Fruit fly (Drosophila melanogaster) whole organism, adult: ENCODE data around the gene Sfp84E.

Experiments
- CG11617 ChIP-seq: fragments of 200-800 bp; sonication (Bioruptor generic); optimal IDR thresholded peaks from 2 replicates; lab custom pipeline; 2017; ENCODE audit warnings: mild to moderate bottlenecking, missing biosample characterization, missing genetic modification reagents, missing genetic modification characterization
- CG12768 ChIP-seq: fragments of 200-800 bp; sonication (Bioruptor generic); optimal IDR thresholded peaks from 2 replicates; lab custom pipeline; 2017; ENCODE audit warnings: missing biosample characterization, missing genetic modification characterization, mild to moderate bottlenecking, moderate library complexity, missing genetic modification reagents
- CG14711 ChIP-seq: fragments of 200-800 bp; sonication (Bioruptor generic); optimal IDR thresholded peaks from 2 replicates; lab custom pipeline; 2018; ENCODE audit warnings: missing biosample characterization, mild to moderate bottlenecking, missing genetic modification characterization, moderate library complexity
- CG1620 ChIP-seq: fragments of 200-800 bp; sonication (Bioruptor generic); optimal IDR thresholded peaks from 2 replicates; lab custom pipeline; 2016; ENCODE audit warnings: missing biosample characterization, missing genetic modification characterization
- CG33017 ChIP-seq: fragments of 200-800 bp; sonication (Bioruptor generic); optimal IDR thresholded peaks from 2 replicates; lab custom pipeline; 2018; ENCODE audit warnings: missing biosample characterization, mild to moderate bottlenecking, missing genetic modification characterization, moderate library complexity
- CG5204 ChIP-seq: fragments of 200-800 bp; sonication (Bioruptor generic); optimal IDR thresholded peaks from 2 replicates; lab custom pipeline; 2016; ENCODE audit warnings: missing biosample characterization, missing genetic modification characterization
- CG7045 ChIP-seq: fragments of 200-800 bp; sonication (Bioruptor generic); optimal IDR thresholded peaks from 2 replicates; lab custom pipeline; 2017; ENCODE audit warnings: missing biosample characterization, mild to moderate bottlenecking, missing genetic modification characterization
- CG7101 ChIP-seq: fragments of 200-800 bp; sonication (Bioruptor generic); optimal IDR thresholded peaks from 2 replicates; lab custom pipeline; 2018; ENCODE audit warnings: missing biosample characterization, mild to moderate bottlenecking, missing genetic modification characterization, moderate library complexity
- Clk ChIP-seq: fragments of 200-800 bp; sonication (Bioruptor generic); optimal IDR thresholded peaks from 2 replicates; lab custom pipeline; 2017; ENCODE audit warnings: missing biosample characterization, missing genetic modification characterization
- Crg-1 ChIP-seq: fragments of 200-800 bp; sonication (Bioruptor generic); optimal IDR thresholded peaks from 2 replicates; lab custom pipeline; 2016; ENCODE audit warnings: missing biosample characterization, missing genetic modification characterization
- Hr96 ChIP-seq: fragments of 200-800 bp; sonication (Bioruptor generic); optimal IDR thresholded peaks from 2 replicates; lab custom pipeline; 2016; ENCODE audit warnings: missing biosample characterization, missing genetic modification characterization
- Mnt ChIP-seq: fragments of 200-800 bp; sonication (Bioruptor generic); optimal IDR thresholded peaks from 2 replicates; lab custom pipeline; 2016; ENCODE audit warnings: missing biosample characterization, mild to moderate bottlenecking, missing genetic modification characterization
- bab1 ChIP-seq: fragments of 200-800 bp; sonication (Bioruptor generic); optimal IDR thresholded peaks from 3 replicates; lab custom pipeline; 2019; ENCODE audit warnings: missing biosample characterization, mild to moderate bottlenecking, missing genetic modification characterization, moderate library complexity
- cic ChIP-seq: fragments of 200-800 bp; sonication (Bioruptor generic); optimal IDR thresholded peaks from 2 replicates; lab custom pipeline; 2017; ENCODE audit warnings: missing biosample characterization, mild to moderate bottlenecking, missing genetic modification characterization, moderate library complexity
- cnc ChIP-seq, 2 experiments: fragments of >200 bp; optimal IDR thresholded peaks; 2 replicates each; lab custom pipeline; 2017
- kay ChIP-seq: fragments of 200-800 bp; sonication (Bioruptor generic); peaks from one replicate; lab custom pipeline; 2016; ENCODE audit warnings: missing biosample characterization, missing genetic modification characterization, borderline replicate concordance
- ovo ChIP-seq: fragments of 200-800 bp; sonication (Bioruptor generic); optimal IDR thresholded peaks from 2 replicates; lab custom pipeline; 2016; ENCODE audit warnings: missing biosample characterization, missing genetic modification characterization
- pad ChIP-seq: fragments of 200-800 bp; sonication (Bioruptor generic); optimal IDR thresholded peaks from 3 replicates; lab custom pipeline; 2017; ENCODE audit warnings: missing biosample characterization, missing genetic modification characterization, mild to moderate bottlenecking, moderate library complexity, missing genetic modification reagents
- tj ChIP-seq: fragments of 200-800 bp; sonication (Bioruptor generic); optimal IDR thresholded peaks from 3 replicates; lab custom pipeline; 2017; ENCODE audit warnings: missing biosample characterization, mild to moderate bottlenecking, missing genetic modification characterization, moderate library complexity
- toe ChIP-seq: fragments of 200-800 bp; sonication (Bioruptor generic); optimal IDR thresholded peaks from 2 replicates; lab custom pipeline; 2016; ENCODE audit warnings: missing biosample characterization, missing genetic modification characterization

Gene Sfp84E

dm6 chr3R:7947349-7947748, 32.8 kb downstream of the Sfp84E start:
- TF ChIP-seq CG7101 (tag; lab: Kevin White, UChicago) (peak; percentile 5), Crg-1 (no peak), Mnt (GFP tag; lab: Kevin White, UChicago) (peak; percentile 96), Hr96 (GFP tag; lab: Kevin White, UChicago) (peak; percentile 44), tj (GFP tag; lab: Kevin White, UChicago) (peak; percentile 80), CG1620 (GFP tag; lab: Kevin White, UChicago) (no peak), ovo (GFP tag; lab: Kevin White, UChicago) (no peak), CG12768 (GFP tag; lab: Kevin White, UChicago) (peak; percentile 83), CG7045 (peak; percentile 4), kay (GFP tag; lab: Kevin White, UChicago) (peak; percentile 97), pad (GFP tag; lab: Kevin White, UChicago) (peak; percentile 28), toe (GFP tag; lab: Kevin White, UChicago) (peak; percentile 41), CG11617 (peak; percentile 24), CG33017 (tag; lab: Kevin White, UChicago) (peak; percentile 40), cic (GFP tag; lab: Kevin White, UChicago) (peak; percentile 92), CG5204 (GFP tag; lab: Kevin White, UChicago) (no peak), Clk (GFP tag; lab: Kevin White, UChicago) (peak; percentile 52), bab1 (GFP tag; lab: Kevin White, UChicago) (peak; percentile 50), CG14711 (tag; lab: Kevin White, UChicago) (peak; percentile 18), cnc (optimal IDR thresholded peaks at IDR 0.05; lab: Kevin White, UChicago) (no peak)

dm6 chr3R:7944699-7945349, 35.3 kb downstream of the Sfp84E start:
- TF ChIP-seq CG33017 (tag; lab: Kevin White, UChicago) (peak; percentile 68), Crg-1 (no peak), Clk (GFP tag; lab: Kevin White, UChicago) (no peak), tj (GFP tag; lab: Kevin White, UChicago) (peak; percentile 51), CG1620 (GFP tag; lab: Kevin White, UChicago) (no peak), CG14711 (tag; lab: Kevin White, UChicago) (peak; percentile 85), CG11617 (peak; percentile 80), CG7101 (tag; lab: Kevin White, UChicago) (peak; percentile 64), CG12768 (GFP tag; lab: Kevin White, UChicago) (peak; percentile 65), CG5204 (GFP tag; lab: Kevin White, UChicago) (peak; percentile 68), cnc (optimal IDR thresholded peaks at IDR 0.05; lab: Kevin White, UChicago) (peak in 1 of 2 experiments; percentile 14), Hr96 (GFP tag; lab: Kevin White, UChicago) (peak; percentile 26), cic (GFP tag; lab: Kevin White, UChicago) (peak; percentile 15), pad (GFP tag; lab: Kevin White, UChicago) (peak; percentile 16), Mnt (GFP tag; lab: Kevin White, UChicago) (peak; percentile 46), CG7045 (peak; percentile 5)

- TF ChIP-seq Crg-1 (no peak), toe (GFP tag; lab: Kevin White, UChicago) (no peak), ovo (GFP tag; lab: Kevin White, UChicago) (no peak), CG1620 (GFP tag; lab: Kevin White, UChicago) (no peak), tj (GFP tag; lab: Kevin White, UChicago) (no peak), Hr96 (GFP tag; lab: Kevin White, UChicago) (no peak), Clk (GFP tag; lab: Kevin White, UChicago) (no peak), cic (GFP tag; lab: Kevin White, UChicago) (no peak), CG7101 (tag; lab: Kevin White, UChicago) (no peak), CG5204 (GFP tag; lab: Kevin White, UChicago) (no peak), CG7045 (no peak), bab1 (GFP tag; lab: Kevin White, UChicago) (no peak), cnc (optimal IDR thresholded peaks at IDR 0.05; lab: Kevin White, UChicago) (no peak), Mnt (GFP tag; lab: Kevin White, UChicago) (no peak), CG12768 (GFP tag; lab: Kevin White, UChicago) (no peak), kay (GFP tag; lab: Kevin White, UChicago) (no peak), CG14711 (tag; lab: Kevin White, UChicago) (no peak)
Observed at dm6 chr3R:7936786-7937363, 43.2 kb downstream of the Sfp84E start.
